Fruit fly (Drosophila melanogaster) whole organism, embryonic: ENCODE data around the gene CG17572.

ENCODE experiments used
- ATbp ChIP-seq: fragments of 200-800 bp; sonication (Bioruptor generic); optimal IDR thresholded peaks from 2 replicates; lab custom pipeline; 2017; ENCODE audit warnings: missing biosample characterization, mild to moderate bottlenecking, missing genetic modification characterization, missing genetic modification reagents
- B-H2 ChIP-seq: fragments of 200-800 bp; sonication (Bioruptor generic); optimal IDR thresholded peaks from 2 replicates; lab custom pipeline; 2018; ENCODE audit warnings: missing biosample characterization, mild to moderate bottlenecking, missing genetic modification characterization
- Bteb2 ChIP-seq: fragments of 200-800 bp; sonication (Bioruptor generic); optimal IDR thresholded peaks from 2 replicates; lab custom pipeline; 2016; ENCODE audit warnings: missing biosample characterization, missing genetic modification characterization
- CG12155 ChIP-seq: fragments of 200-800 bp; sonication (Bioruptor generic); optimal IDR thresholded peaks from 3 replicates; lab custom pipeline; 2016; ENCODE audit warnings: missing biosample characterization, missing genetic modification characterization
- CG13775 ChIP-seq: fragments of 200-800 bp; sonication (Bioruptor generic); optimal IDR thresholded peaks from 3 replicates; lab custom pipeline; 2017; ENCODE audit warnings: missing biosample characterization, mild to moderate bottlenecking, missing genetic modification characterization
- CG17328 ChIP-seq: fragments of 200-800 bp; sonication (Bioruptor generic); IDR thresholded peaks from 2 replicates; pipeline ENCODE4 v1.3.6; 2022; ENCODE audit warnings: missing biosample characterization, missing genetic modification characterization
- CG17359 ChIP-seq: fragments of 200-800 bp; sonication (Bioruptor generic); optimal IDR thresholded peaks from 3 replicates; lab custom pipeline; 2018; ENCODE audit warnings: missing biosample characterization, mild to moderate bottlenecking, missing genetic modification characterization, moderate library complexity
- CG1832 ChIP-seq: fragments of 200-800 bp; sonication (Bioruptor generic); optimal IDR thresholded peaks from 2 replicates; lab custom pipeline; 2017; ENCODE audit warnings: missing biosample characterization, mild to moderate bottlenecking, missing genetic modification characterization, inconsistent platforms
- CG18599 ChIP-seq: fragments of 200-800 bp; sonication (Bioruptor generic); optimal IDR thresholded peaks from 3 replicates; lab custom pipeline; 2017; ENCODE audit warnings: missing biosample characterization, missing genetic modification characterization, mild to moderate bottlenecking, moderate library complexity, missing genetic modification reagents
- CG2712 ChIP-seq: fragments of 200-800 bp; optimal IDR thresholded peaks from 3 replicates; lab custom pipeline; 2019; ENCODE audit warnings: missing biosample characterization, mild to moderate bottlenecking, missing genetic modification characterization, moderate library complexity
- CG30431 ChIP-seq: fragments of 200-800 bp; sonication (Bioruptor generic); optimal IDR thresholded peaks from 2 replicates; lab custom pipeline; 2017; ENCODE audit warnings: missing biosample characterization, missing genetic modification characterization
- CG3838 ChIP-seq: fragments of 200-800 bp; sonication (Bioruptor generic); optimal IDR thresholded peaks from 3 replicates; lab custom pipeline; 2016; ENCODE audit warnings: missing biosample characterization, missing genetic modification characterization
- CG8388 ChIP-seq: fragments of 200-800 bp; sonication (Bioruptor generic); optimal IDR thresholded peaks from 2 replicates; lab custom pipeline; 2019; ENCODE audit warnings: missing biosample characterization, mild to moderate bottlenecking, missing genetic modification characterization, moderate library complexity
- CG8924 ChIP-seq: fragments of 200-800 bp; optimal IDR thresholded peaks from 3 replicates; lab custom pipeline; 2019; ENCODE audit warnings: missing biosample characterization, mild to moderate bottlenecking, missing genetic modification characterization, moderate library complexity
- Camta ChIP-seq: fragments of 200-800 bp; sonication (Bioruptor generic); optimal IDR thresholded peaks from 2 replicates; lab custom pipeline; 2016; ENCODE audit warnings: missing biosample characterization, missing genetic modification characterization
- Dip3 ChIP-seq: fragments of 200-800 bp; sonication (Bioruptor generic); optimal IDR thresholded peaks from 3 replicates; lab custom pipeline; 2016; ENCODE audit warnings: missing biosample characterization, missing genetic modification characterization
- Doc3 ChIP-seq: fragments of 200-800 bp; sonication (Bioruptor generic); IDR thresholded peaks from 3 replicates; pipeline ENCODE4 v1.3.6; 2022; ENCODE audit warnings: missing biosample characterization, missing genetic modification characterization; ENCODE audit not compliant: partially characterized antibody
- Hmx ChIP-seq: fragments of 200-800 bp; sonication (Bioruptor generic); optimal IDR thresholded peaks from 2 replicates; lab custom pipeline; 2016; ENCODE audit warnings: missing biosample characterization, missing genetic modification characterization
- Lim3 ChIP-seq: fragments of 200-800 bp; sonication (Bioruptor generic); IDR thresholded peaks from 2 replicates; pipeline ENCODE4 v1.3.6; 2022; ENCODE audit warnings: missing biosample characterization, missing genetic modification characterization
- Lpt ChIP-seq: fragments of >200 bp; optimal IDR thresholded peaks from 2 replicates; lab custom pipeline; 2018; ENCODE audit warnings: missing biosample characterization, missing genetic modification characterization
- Max ChIP-seq: fragments of 200-800 bp; sonication (Bioruptor generic); optimal IDR thresholded peaks from 2 replicates; lab custom pipeline; 2016; ENCODE audit warnings: missing biosample characterization, mild to moderate bottlenecking, missing genetic modification characterization
- NK7.1 ChIP-seq: fragments of 200-800 bp; sonication (Bioruptor generic); optimal IDR thresholded peaks from 3 replicates; lab custom pipeline; 2016; ENCODE audit warnings: missing biosample characterization, missing genetic modification characterization
- Pdp1 ChIP-seq, 2 experiments: fragments of 200-800 bp; sonication (Bioruptor generic); optimal IDR thresholded peaks; 3 replicates each; lab custom pipeline; 2016; ENCODE audit warnings: missing biosample characterization in 2 of 2, missing genetic modification characterization in 2 of 2, mild to moderate bottlenecking in 1 of 2, moderate library complexity in 1 of 2
- Side ChIP-seq: fragments of 200-800 bp; sonication (Bioruptor generic); optimal IDR thresholded peaks from 2 replicates; lab custom pipeline; 2016; ENCODE audit warnings: missing biosample characterization, missing genetic modification characterization
- Spps ChIP-seq: fragments of 200-800 bp; sonication (Bioruptor generic); optimal IDR thresholded peaks from 2 replicates; lab custom pipeline; 2018; ENCODE audit warnings: missing biosample characterization, mild to moderate bottlenecking, missing genetic modification characterization
- Tbp ChIP-seq: fragments of >200 bp; optimal IDR thresholded peaks from 2 replicates; lab custom pipeline; 2018; ENCODE audit warnings: missing biosample characterization, missing genetic modification characterization
- ac ChIP-seq: fragments of 200-800 bp; sonication (Bioruptor generic); optimal IDR thresholded peaks from 3 replicates; lab custom pipeline; 2017; ENCODE audit warnings: missing biosample characterization, mild to moderate bottlenecking, missing genetic modification characterization
- aop ChIP-seq: fragments of 200-800 bp; sonication (Bioruptor generic); IDR thresholded peaks from 2 replicates; pipeline ENCODE4 v1.3.6; 2022; ENCODE audit warnings: missing biosample characterization, missing genetic modification characterization
- ato ChIP-seq: fragments of 200-800 bp; sonication (Bioruptor generic); IDR thresholded peaks from 2 replicates; pipeline ENCODE4 v1.3.6; 2022; ENCODE audit warnings: missing biosample characterization, missing genetic modification characterization; ENCODE audit not compliant: partially characterized antibody
- caup ChIP-seq: fragments of 200-800 bp; sonication (Bioruptor generic); optimal IDR thresholded peaks from 3 replicates; lab custom pipeline; 2017; ENCODE audit warnings: missing biosample characterization, mild to moderate bottlenecking, missing genetic modification characterization, moderate library complexity; ENCODE audit not compliant: severe bottlenecking
- emc ChIP-seq: fragments of 200-800 bp; sonication (Bioruptor generic); optimal IDR thresholded peaks from 2 replicates; lab custom pipeline; 2016; ENCODE audit warnings: missing biosample characterization, missing genetic modification characterization
- ems ChIP-seq: fragments of 200-800 bp; sonication (Bioruptor generic); optimal IDR thresholded peaks from 3 replicates; lab custom pipeline; 2016; ENCODE audit warnings: missing biosample characterization, missing genetic modification characterization
- en ChIP-seq: fragments of 200-800 bp; sonication (Bioruptor generic); optimal IDR thresholded peaks from 2 replicates; lab custom pipeline; 2016; ENCODE audit warnings: missing biosample characterization, missing genetic modification characterization
- esg ChIP-seq: fragments of 200-800 bp; sonication (Bioruptor generic); conservative IDR thresholded peaks from 2 replicates; pipeline ENCODE4 v1.3.6; 2022; ENCODE audit warnings: missing biosample characterization, missing genetic modification characterization
- eyg ChIP-seq: fragments of 200-800 bp; sonication (Bioruptor generic); optimal IDR thresholded peaks from 3 replicates; lab custom pipeline; 2016; ENCODE audit warnings: missing biosample characterization, missing genetic modification characterization
- gcm2 ChIP-seq: fragments of 200-800 bp; sonication (Bioruptor generic); optimal IDR thresholded peaks from 2 replicates; lab custom pipeline; 2016; ENCODE audit warnings: missing biosample characterization, missing genetic modification characterization
- hb ChIP-seq: fragments of 200-800 bp; sonication (Bioruptor generic); IDR thresholded peaks from 3 replicates; pipeline ENCODE4 v1.3.6; 2022; ENCODE audit warnings: missing biosample characterization, missing genetic modification characterization; ENCODE audit not compliant: partially characterized antibody
- jing ChIP-seq: fragments of 200-800 bp; sonication (Bioruptor generic); optimal IDR thresholded peaks from 2 replicates; lab custom pipeline; 2018; ENCODE audit warnings: missing biosample characterization, mild to moderate bottlenecking, missing genetic modification characterization
- ken ChIP-seq: fragments of 200-800 bp; sonication (Bioruptor generic); IDR thresholded peaks from 3 replicates; pipeline ENCODE4 v1.3.6; 2022; ENCODE audit warnings: missing biosample characterization, missing genetic modification characterization
- lilli ChIP-seq: fragments of 200-800 bp; sonication (Bioruptor generic); optimal IDR thresholded peaks from 3 replicates; lab custom pipeline; 2016; ENCODE audit warnings: missing biosample characterization, missing genetic modification characterization
- lmd ChIP-seq: fragments of 200-800 bp; sonication (Bioruptor generic); IDR thresholded peaks from 2 replicates; pipeline ENCODE4 v1.3.6; 2022; ENCODE audit warnings: missing biosample characterization, missing genetic modification characterization
- nerfin-1 ChIP-seq: fragments of 200-800 bp; sonication (Bioruptor generic); optimal IDR thresholded peaks from 3 replicates; lab custom pipeline; 2019; ENCODE audit warnings: missing biosample characterization, mild to moderate bottlenecking, missing genetic modification characterization, moderate library complexity
- prd ChIP-seq, 3 experiments: fragments of >200 bp in 2 of 3; fragments of 200-800 bp in 1 of 3; sonication (Bioruptor generic) in 1 of 3; optimal IDR thresholded peaks in 2 of 3; IDR thresholded peaks in 1 of 3; 2 replicates in 2 of 3; 3 replicates in 1 of 3; pipeline versions ENCODE4 v1.3.6 to Lab custom; 2017 to 2022; ENCODE audit warnings: missing biosample characterization in 1 of 3, missing genetic modification characterization in 1 of 3
- run ChIP-seq: fragments of 200-800 bp; sonication (Bioruptor generic); optimal IDR thresholded peaks from 3 replicates; lab custom pipeline; 2018; ENCODE audit warnings: missing biosample characterization, mild to moderate bottlenecking, missing genetic modification characterization
- schlank ChIP-seq: fragments of 200-800 bp; sonication (Bioruptor generic); optimal IDR thresholded peaks from 2 replicates; lab custom pipeline; 2018; ENCODE audit warnings: missing biosample characterization, mild to moderate bottlenecking, missing genetic modification characterization
- seq ChIP-seq: fragments of 200-800 bp; sonication (Bioruptor generic); IDR thresholded peaks from 2 replicates; pipeline ENCODE4 v1.3.6; 2022; ENCODE audit warnings: missing biosample characterization, missing genetic modification characterization
- sim ChIP-seq: fragments of 200-800 bp; sonication (Bioruptor generic); IDR thresholded peaks from 2 replicates; pipeline ENCODE4 v1.3.6; 2022; ENCODE audit warnings: missing biosample characterization, missing genetic modification characterization
- vfl ChIP-seq: fragments of 200-800 bp; sonication (Bioruptor generic); optimal IDR thresholded peaks from 2 replicates; lab custom pipeline; 2016; ENCODE audit warnings: missing biosample characterization, missing genetic modification characterization
- vvl ChIP-seq: fragments of 200-800 bp; sonication (Bioruptor generic); IDR thresholded peaks from 2 replicates; pipeline ENCODE4 v1.3.6; 2022; ENCODE audit warnings: missing biosample characterization, missing genetic modification characterization

Gene CG17572

dm6 chr2L:19026491-19027197 is 47.3 kb downstream of the CG17572 start (continued):
- TF ChIP-seq Pdp1 (GFP tag; optimal IDR thresholded peaks at IDR 0.05; lab: Kevin White, UChicago) (peak in 1 of 2 experiments; percentile 8), CG18599 (GFP tag; lab: Kevin White, UChicago) (peak; percentile 92), Lim3 (GFP tag; lab: Robert Waterston, UW) (no peak), jing (GFP tag; lab: Kevin White, UChicago) (no peak), emc (no peak), CG17328 (GFP tag; lab: Robert Waterston, UW) (no peak), vvl (no peak), caup (GFP tag; lab: Kevin White, UChicago) (peak; percentile 61), CG17359 (tag; lab: Kevin White, UChicago) (peak; percentile 57), CG13775 (GFP tag; lab: Kevin White, UChicago) (peak; percentile 30), Hmx (GFP tag; lab: Kevin White, UChicago) (no peak), CG2712 (tag; lab: Kevin White, UChicago) (peak; percentile 55), nerfin-1 (tag; lab: Kevin White, UChicago) (peak; percentile 14), prd (optimal IDR thresholded peaks at IDR 0.05; lab: Kevin White, UChicago) (no peak), prd (GFP tag; IDR thresholded peaks at IDR 0.05; lab: Robert Waterston, UW) (peak; percentile 17; the same call in 1 of the 3 replicates), run (tag; lab: Kevin White, UChicago) (peak; percentile 5), vfl (GFP tag; lab: Kevin White, UChicago) (no peak), ems (peak; percentile 6), ac (GFP tag; lab: Kevin White, UChicago) (no peak), eyg (GFP tag; lab: Kevin White, UChicago) (peak; percentile 11), ato (GFP tag; lab: Robert Waterston, UW) (no peak), aop (no peak), Spps (tag; lab: Kevin White, UChicago) (no peak), sim (GFP tag; lab: Robert Waterston, UW) (no peak), CG30431 (no peak), ken (GFP tag; lab: Robert Waterston, UW) (0 out of 3 replicates have a peak, but pooled peaks have one; percentile 16), Lpt (GFP tag; lab: Kevin White, UChicago) (no peak), Side (no peak), Tbp (no peak), en (GFP tag; lab: Kevin White, UChicago) (no peak), Doc3 (GFP tag; lab: Robert Waterston, UW) (no peak), Bteb2 (peak; percentile 1), Dip3 (GFP tag; lab: Kevin White, UChicago) (peak; percentile 0), seq (GFP tag; lab: Robert Waterston, UW) (peak; percentile 51), CG3838 (GFP tag; lab: Kevin White, UChicago) (no peak), B-H2 (GFP tag; lab: Kevin White, UChicago) (peak; percentile 70), Max (GFP tag; lab: Kevin White, UChicago) (no peak), esg (GFP tag; lab: Robert Waterston, UW) (0 out of 2 replicates have a peak, but pooled peaks have one; percentile 17), CG8924 (tag; lab: Kevin White, UChicago) (peak; percentile 72), Camta (no peak), schlank (tag; lab: Kevin White, UChicago) (peak; percentile 57), lmd (GFP tag; lab: Robert Waterston, UW) (no peak; the same call in none of the 2 replicates), gcm2 (GFP tag; lab: Kevin White, UChicago) (no peak), CG8388 (GFP tag; lab: Kevin White, UChicago) (no peak), NK7.1 (no peak), ATbp (GFP tag; lab: Kevin White, UChicago) (peak; percentile 48), hb (GFP tag; lab: Robert Waterston, UW) (no peak), CG1832 (no peak), CG12155 (peak; percentile 5), lilli (GFP tag; lab: Kevin White, UChicago) (peak; percentile 54)
